Fruit fly (Drosophila melanogaster) whole organism, embryonic: ENCODE data around the gene Polr3G.

Experiments used
- Bdp1 ChIP-seq: fragments of 200-800 bp; sonication (Bioruptor generic); optimal IDR thresholded peaks from 3 replicates; lab custom pipeline; 2016; ENCODE audit warnings: missing biosample characterization, missing genetic modification characterization
- C15 ChIP-seq: fragments of 200-800 bp; sonication (Bioruptor generic); IDR thresholded peaks from 3 replicates; pipeline ENCODE4 v1.3.6; 2022; ENCODE audit warnings: missing biosample characterization, missing genetic modification characterization
- CG10543 ChIP-seq: fragments of 200-800 bp; sonication (Bioruptor generic); optimal IDR thresholded peaks from 3 replicates; lab custom pipeline; 2017; ENCODE audit warnings: missing biosample characterization, mild to moderate bottlenecking, missing genetic modification characterization, moderate library complexity
- CG10979 ChIP-seq: fragments of 200-800 bp; sonication (Bioruptor generic); optimal IDR thresholded peaks from 2 replicates; lab custom pipeline; 2018; ENCODE audit warnings: missing biosample characterization, mild to moderate bottlenecking, missing genetic modification characterization, moderate library complexity
- CG11456 ChIP-seq: fragments of 200-800 bp; sonication (Bioruptor generic); IDR thresholded peaks from 3 replicates; pipeline ENCODE4 v1.3.6; 2022; ENCODE audit warnings: missing biosample characterization, missing genetic modification characterization
- CG12659 ChIP-seq: fragments of 200-800 bp; sonication (Bioruptor generic); optimal IDR thresholded peaks from 3 replicates; lab custom pipeline; 2017; ENCODE audit warnings: mild to moderate bottlenecking, missing biosample characterization, missing genetic modification reagents, missing genetic modification characterization
- CG15269 ChIP-seq: fragments of 200-800 bp; sonication (Bioruptor generic); optimal IDR thresholded peaks from 2 replicates; lab custom pipeline; 2018; ENCODE audit warnings: missing biosample characterization, mild to moderate bottlenecking, missing genetic modification characterization, moderate library complexity
- CG1792 ChIP-seq: fragments of 200-800 bp; sonication (Bioruptor generic); optimal IDR thresholded peaks from 2 replicates; lab custom pipeline; 2016; ENCODE audit warnings: missing biosample characterization, missing genetic modification characterization
- CG18599 ChIP-seq: fragments of 200-800 bp; sonication (Bioruptor generic); optimal IDR thresholded peaks from 3 replicates; lab custom pipeline; 2017; ENCODE audit warnings: missing biosample characterization, missing genetic modification characterization, mild to moderate bottlenecking, moderate library complexity, missing genetic modification reagents
- CG2120 ChIP-seq: fragments of 200-800 bp; sonication (Bioruptor generic); optimal IDR thresholded peaks from 3 replicates; lab custom pipeline; 2016; ENCODE audit warnings: missing biosample characterization, missing genetic modification characterization
- CG2678 ChIP-seq: fragments of 200-800 bp; sonication (Bioruptor generic); optimal IDR thresholded peaks from 3 replicates; lab custom pipeline; 2019; ENCODE audit warnings: missing biosample characterization, mild to moderate bottlenecking, missing genetic modification characterization, moderate library complexity
- CG3163 ChIP-seq: fragments of 200-800 bp; sonication (Bioruptor generic); optimal IDR thresholded peaks from 3 replicates; lab custom pipeline; 2016; ENCODE audit warnings: missing biosample characterization, missing genetic modification characterization
- CG33213 ChIP-seq: fragments of 200-800 bp; sonication (Bioruptor generic); optimal IDR thresholded peaks from 3 replicates; lab custom pipeline; 2016; ENCODE audit warnings: missing biosample characterization, missing genetic modification characterization
- CG4328 ChIP-seq: fragments of 200-800 bp; sonication (Bioruptor generic); optimal IDR thresholded peaks from 3 replicates; lab custom pipeline; 2017; ENCODE audit warnings: missing biosample characterization, missing genetic modification reagents, missing genetic modification characterization
- CG6854 ChIP-seq: fragments of 200-800 bp; sonication (Bioruptor generic); optimal IDR thresholded peaks from 3 replicates; lab custom pipeline; 2017; ENCODE audit warnings: missing biosample characterization, mild to moderate bottlenecking, missing genetic modification characterization
- CG8765 ChIP-seq: fragments of 200-800 bp; sonication (Bioruptor generic); IDR thresholded peaks from 2 replicates; pipeline ENCODE4 v1.3.6; 2022; ENCODE audit warnings: missing biosample characterization, missing genetic modification characterization
- GATAe ChIP-seq: fragments of 200-800 bp; sonication (Bioruptor generic); conservative IDR thresholded peaks from 2 replicates; pipeline ENCODE4 v1.3.6; 2022; ENCODE audit warnings: missing biosample characterization, missing genetic modification characterization
- Hr78 ChIP-seq, 2 experiments: fragments of 200-800 bp in 1 of 2; fragments of >200 bp in 1 of 2; sonication (Bioruptor generic) in 1 of 2; optimal IDR thresholded peaks; 2 replicates each; lab custom pipeline; 2017 to 2019; ENCODE audit warnings: missing biosample characterization in 2 of 2, missing genetic modification characterization in 2 of 2, mild to moderate bottlenecking in 1 of 2, moderate library complexity in 1 of 2
- Lhr ChIP-seq: fragments of 200-800 bp; sonication (Bioruptor generic); optimal IDR thresholded peaks from 3 replicates; lab custom pipeline; 2017; ENCODE audit warnings: mild to moderate bottlenecking, missing biosample characterization, missing genetic modification reagents, missing genetic modification characterization
- Mes4 ChIP-seq: fragments of 200-800 bp; sonication (Bioruptor generic); optimal IDR thresholded peaks from 2 replicates; lab custom pipeline; 2016; ENCODE audit warnings: missing biosample characterization, missing genetic modification characterization
- Nf-YC ChIP-seq: fragments of 200-800 bp; optimal IDR thresholded peaks from 3 replicates; lab custom pipeline; 2019; ENCODE audit warnings: missing biosample characterization, mild to moderate bottlenecking, missing genetic modification characterization, moderate library complexity
- Rfx ChIP-seq: fragments of 200-800 bp; sonication (Bioruptor generic); IDR thresholded peaks from 2 replicates; pipeline ENCODE4 v1.3.6; 2022; ENCODE audit warnings: missing biosample characterization, missing genetic modification characterization
- Sox100B ChIP-seq: fragments of 200-800 bp; sonication (Bioruptor generic); optimal IDR thresholded peaks from 3 replicates; lab custom pipeline; 2018; ENCODE audit warnings: missing biosample characterization, mild to moderate bottlenecking, missing genetic modification characterization
- Xbp1 ChIP-seq: fragments of 200-800 bp; sonication (Bioruptor generic); optimal IDR thresholded peaks from 3 replicates; lab custom pipeline; 2016; ENCODE audit warnings: missing biosample characterization, mild to moderate bottlenecking, missing genetic modification characterization
- ato ChIP-seq: fragments of 200-800 bp; sonication (Bioruptor generic); IDR thresholded peaks from 2 replicates; pipeline ENCODE4 v1.3.6; 2022; ENCODE audit warnings: missing biosample characterization, missing genetic modification characterization; ENCODE audit not compliant: partially characterized antibody
- bcd ChIP-seq: fragments of 200-800 bp; sonication (Bioruptor generic); optimal IDR thresholded peaks from 2 replicates; lab custom pipeline; 2017; ENCODE audit warnings: missing biosample characterization, mild to moderate bottlenecking, missing genetic modification characterization
- br ChIP-seq: fragments of >200 bp; optimal IDR thresholded peaks from 2 replicates; lab custom pipeline; 2017
- chif ChIP-seq, 2 experiments: fragments of 200-800 bp; sonication (Bioruptor generic); optimal IDR thresholded peaks; 3 replicates each; lab custom pipeline; 2016; ENCODE audit warnings: missing biosample characterization in 2 of 2, missing genetic modification characterization in 2 of 2
- crp ChIP-seq, 2 experiments: fragments of 200-800 bp; sonication (Bioruptor generic); optimal IDR thresholded peaks; 2 replicates in 1 of 2; 3 replicates in 1 of 2; lab custom pipeline; 2017; ENCODE audit warnings: missing biosample characterization in 2 of 2, missing genetic modification characterization in 2 of 2, mild to moderate bottlenecking in 1 of 2, moderate library complexity in 1 of 2
- cwo ChIP-seq: fragments of 200-800 bp; sonication (Bioruptor generic); optimal IDR thresholded peaks from 3 replicates; lab custom pipeline; 2017; ENCODE audit warnings: missing biosample characterization, missing genetic modification characterization, mild to moderate bottlenecking, moderate library complexity, missing genetic modification reagents
- danr ChIP-seq: fragments of 200-800 bp; sonication (Bioruptor generic); IDR thresholded peaks from 2 replicates; pipeline ENCODE4 v1.3.6; 2022; ENCODE audit warnings: missing biosample characterization, missing genetic modification characterization
- disco-r ChIP-seq: fragments of 200-800 bp; sonication (Bioruptor generic); optimal IDR thresholded peaks from 2 replicates; lab custom pipeline; 2016; ENCODE audit warnings: missing biosample characterization, missing genetic modification characterization
- dmrt99B ChIP-seq: fragments of 200-800 bp; sonication (Bioruptor generic); optimal IDR thresholded peaks from 2 replicates; lab custom pipeline; 2018; ENCODE audit warnings: missing biosample characterization, mild to moderate bottlenecking, missing genetic modification characterization, moderate library complexity
- esg ChIP-seq: fragments of 200-800 bp; sonication (Bioruptor generic); conservative IDR thresholded peaks from 2 replicates; pipeline ENCODE4 v1.3.6; 2022; ENCODE audit warnings: missing biosample characterization, missing genetic modification characterization
- eyg ChIP-seq: fragments of 200-800 bp; sonication (Bioruptor generic); optimal IDR thresholded peaks from 3 replicates; lab custom pipeline; 2016; ENCODE audit warnings: missing biosample characterization, missing genetic modification characterization
- fru ChIP-seq: fragments of >200 bp; optimal IDR thresholded peaks from 2 replicates; lab custom pipeline; 2017
- ind ChIP-seq: fragments of 200-800 bp; sonication (Bioruptor generic); optimal IDR thresholded peaks from 3 replicates; lab custom pipeline; 2016; ENCODE audit warnings: missing biosample characterization, missing genetic modification characterization
- insv ChIP-seq, 2 experiments: fragments of 200-800 bp; sonication (Bioruptor generic); optimal IDR thresholded peaks; 3 replicates each; lab custom pipeline; 2016 to 2018; ENCODE audit warnings: missing biosample characterization in 2 of 2, missing genetic modification characterization in 2 of 2
- lov ChIP-seq, 2 experiments: fragments of 200-800 bp in 1 of 2; fragments of >200 bp in 1 of 2; sonication (Bioruptor generic) in 1 of 2; IDR thresholded peaks in 1 of 2; optimal IDR thresholded peaks in 1 of 2; 2 replicates in 1 of 2; 3 replicates in 1 of 2; pipeline versions ENCODE4 v1.3.6 to Lab custom; 2017 to 2022; ENCODE audit warnings: missing biosample characterization in 1 of 2, missing genetic modification characterization in 1 of 2
- odd ChIP-seq: fragments of 200-800 bp; sonication (Bioruptor generic); optimal IDR thresholded peaks from 2 replicates; lab custom pipeline; 2017; ENCODE audit warnings: missing biosample characterization, mild to moderate bottlenecking, missing genetic modification characterization
- phol ChIP-seq: fragments of 200-800 bp; sonication (Bioruptor generic); optimal IDR thresholded peaks from 3 replicates; lab custom pipeline; 2018; ENCODE audit warnings: missing biosample characterization, mild to moderate bottlenecking, missing genetic modification characterization, moderate library complexity
- pros ChIP-seq: fragments of 200-800 bp; sonication (Bioruptor generic); optimal IDR thresholded peaks from 3 replicates; lab custom pipeline; 2019; ENCODE audit warnings: missing biosample characterization, mild to moderate bottlenecking, missing genetic modification characterization, moderate library complexity
- sim ChIP-seq: fragments of 200-800 bp; sonication (Bioruptor generic); IDR thresholded peaks from 2 replicates; pipeline ENCODE4 v1.3.6; 2022; ENCODE audit warnings: missing biosample characterization, missing genetic modification characterization
- slbo ChIP-seq: fragments of 200-800 bp; sonication (Bioruptor generic); IDR thresholded peaks from 2 replicates; pipeline ENCODE4 v1.3.6; 2022; ENCODE audit warnings: missing biosample characterization, missing genetic modification characterization
- slp2 ChIP-seq: fragments of 200-800 bp; sonication (Bioruptor generic); optimal IDR thresholded peaks from 2 replicates; lab custom pipeline; 2016; ENCODE audit warnings: missing biosample characterization, missing genetic modification characterization
- so ChIP-seq: fragments of 200-800 bp; sonication (Bioruptor generic); IDR thresholded peaks from 3 replicates; pipeline ENCODE4 v1.3.6; 2022; ENCODE audit warnings: missing biosample characterization, missing genetic modification characterization
- tio ChIP-seq: fragments of 200-800 bp; sonication (Bioruptor generic); optimal IDR thresholded peaks from 2 replicates; lab custom pipeline; 2017; ENCODE audit warnings: missing biosample characterization, missing genetic modification characterization, inconsistent platforms
- vvl ChIP-seq: fragments of 200-800 bp; sonication (Bioruptor generic); IDR thresholded peaks from 2 replicates; pipeline ENCODE4 v1.3.6; 2022; ENCODE audit warnings: missing biosample characterization, missing genetic modification characterization
- wek ChIP-seq: fragments of 200-800 bp; sonication (Bioruptor generic); optimal IDR thresholded peaks from 3 replicates; lab custom pipeline; 2018; ENCODE audit warnings: missing biosample characterization, mild to moderate bottlenecking, missing genetic modification characterization, moderate library complexity
- zen ChIP-seq: fragments of 200-800 bp; sonication (Bioruptor generic); optimal IDR thresholded peaks from 3 replicates; lab custom pipeline; 2018; ENCODE audit warnings: missing biosample characterization, mild to moderate bottlenecking, missing genetic modification characterization, moderate library complexity
- zf30C ChIP-seq: fragments of 200-800 bp; sonication (Bioruptor generic); optimal IDR thresholded peaks from 3 replicates; lab custom pipeline; 2018; ENCODE audit warnings: missing biosample characterization, mild to moderate bottlenecking, missing genetic modification characterization

Polr3G gene

dm6 chr3L:17447881-17448280 is 21.0 kb upstream of the Polr3G start (continued):
- TF ChIP-seq CG18599, result peak; percentile 77
- peak; percentile 49 for TF ChIP-seq dmrt99B
- no peak for TF ChIP-seq Lhr
- no peak for TF ChIP-seq ind
- peak; percentile 7 for TF ChIP-seq CG10979 (tag; lab: Kevin White, UChicago)
- TF ChIP-seq Sox100B (GFP tag; lab: Kevin White, UChicago), result peak; percentile 35
- TF ChIP-seq Xbp1, result peak; percentile 34
- peak; percentile 38 for TF ChIP-seq CG2120
- TF ChIP-seq CG4328, result peak; percentile 15
- TF ChIP-seq bcd, result peak; percentile 36
- TF ChIP-seq C15 (GFP tag; lab: Robert Waterston, UW), result no peak
- peak; percentile 19 for TF ChIP-seq tio (GFP tag; lab: Kevin White, UChicago)
- peak; percentile 43 for TF ChIP-seq cwo (GFP tag; lab: Kevin White, UChicago)
- no peak for TF ChIP-seq CG1792 (GFP tag; lab: Kevin White, UChicago)
- no peak for TF ChIP-seq disco-r
- TF ChIP-seq CG12659 (GFP tag; lab: Kevin White, UChicago), result peak; percentile 30
- TF ChIP-seq phol (tag; lab: Kevin White, UChicago), result peak; percentile 17
- TF ChIP-seq Mes4, result no peak
- TF ChIP-seq odd (GFP tag; lab: Kevin White, UChicago), result peak; percentile 10
- 0 out of 3 replicates have a peak, but pooled peaks have one; percentile 12 for TF ChIP-seq so (GFP tag; lab: Robert Waterston, UW)
- TF ChIP-seq Bdp1, result no peak
- peak; percentile 71 for TF ChIP-seq CG2678 (tag; lab: Kevin White, UChicago)
- TF ChIP-seq crp (GFP tag; optimal IDR thresholded peaks at IDR 0.05; lab: Kevin White, UChicago), result no peak
- TF ChIP-seq esg (GFP tag; lab: Robert Waterston, UW), result 0 out of 2 replicates have a peak, but pooled peaks have one; percentile 7
- TF ChIP-seq wek, result no peak
- no peak for TF ChIP-seq Hr78 (GFP tag; optimal IDR thresholded peaks at IDR 0.05; lab: Kevin White, UChicago)
- TF ChIP-seq CG10543 (GFP tag; lab: Kevin White, UChicago), result peak; percentile 8
- TF ChIP-seq GATAe (GFP tag; lab: Robert Waterston, UW), result no peak
- TF ChIP-seq slp2 (GFP tag; lab: Kevin White, UChicago), result no peak
- no peak for TF ChIP-seq CG6854
- no peak for TF ChIP-seq lov (optimal IDR thresholded peaks at IDR 0.05; lab: Kevin White, UChicago)
- no peak for TF ChIP-seq lov (GFP tag; IDR thresholded peaks at IDR 0.05; lab: Robert Waterston, UW)
- TF ChIP-seq sim (GFP tag; lab: Robert Waterston, UW), result no peak
- peak; percentile 52 for TF ChIP-seq slbo (GFP tag; lab: Robert Waterston, UW)
- no peak for TF ChIP-seq CG8765 (GFP tag; lab: Robert Waterston, UW)
- TF ChIP-seq zf30C, result peak; percentile 1
- peak; percentile 17 for TF ChIP-seq CG15269 (tag; lab: Kevin White, UChicago)
- TF ChIP-seq insv (GFP tag; optimal IDR thresholded peaks at IDR 0.05; lab: Kevin White, UChicago), result no peak

- TF ChIP-seq pros (GFP tag; lab: Kevin White, UChicago) (peak; percentile 94), vvl (GFP tag; lab: Robert Waterston, UW) (no peak), CG3163 (GFP tag; lab: Kevin White, UChicago) (no peak), br (lab: Kevin White, UChicago) (no peak), zen (tag; lab: Kevin White, UChicago) (peak; percentile 38), Nf-YC (tag; lab: Kevin White, UChicago) (no peak), Rfx (GFP tag; lab: Robert Waterston, UW) (no peak), CG33213 (GFP tag; lab: Kevin White, UChicago) (no peak), CG11456 (GFP tag; lab: Robert Waterston, UW) (no peak), slp2 (GFP tag; lab: Kevin White, UChicago) (no peak), ato (GFP tag; lab: Robert Waterston, UW) (no peak), fru (lab: Kevin White, UChicago) (no peak), danr (no peak), eyg (GFP tag; lab: Kevin White, UChicago) (no peak), chif (GFP tag; optimal IDR thresholded peaks at IDR 0.05; lab: Kevin White, UChicago) (no peak)
Measured at dm6 chr3L:17445629-17446431, 18.9 kb upstream of the Polr3G start.
